Worm (Caenorhabditis elegans) whole organism, L1 larva: ENCODE data around the gene sre-4.

Experiments used
- C16A3.4 ChIP-seq: fragments of 150-350 bp; optimal IDR thresholded peaks from 2 replicates; lab custom pipeline; 2014; ENCODE audit warnings: missing biosample characterization, missing genetic modification characterization
- C34B4.2 ChIP-seq: sonication (generic microtip); optimal IDR thresholded peaks from 2 replicates; lab custom pipeline; 2017; ENCODE audit warnings: mild to moderate bottlenecking, missing genetic modification characterization, missing compliant biosample characterization
- F16B12.6 ChIP-seq: fragments of 150-350 bp; optimal IDR thresholded peaks from 2 replicates; lab custom pipeline; 2014; ENCODE audit warnings: missing biosample characterization, missing genetic modification characterization
- Y116A8C.19 ChIP-seq: sonication (generic microtip); optimal IDR thresholded peaks from 2 replicates; lab custom pipeline; 2016; ENCODE audit warnings: missing compliant biosample characterization, missing genetic modification characterization, borderline replicate concordance
- alr-1 ChIP-seq: fragments of 200-800 bp; sonication (Bioruptor generic); optimal IDR thresholded peaks from 2 replicates; lab custom pipeline; 2018; ENCODE audit warnings: borderline replicate concordance, mild to moderate bottlenecking, missing genetic modification characterization, missing compliant biosample characterization
- ama-1 ChIP-seq: fragments of 150-350 bp; optimal IDR thresholded peaks from 2 replicates; lab custom pipeline; 2014
- ceh-8 ChIP-seq: fragments of 200-800 bp; sonication (Bioruptor generic); optimal IDR thresholded peaks from 2 replicates; lab custom pipeline; 2018; ENCODE audit warnings: mild to moderate bottlenecking, missing genetic modification characterization, moderate library complexity, missing compliant biosample characterization
- ceh-82 ChIP-seq, 3 experiments: fragments of 150-350 bp in 1 of 3; sonication (generic microtip) in 2 of 3; optimal IDR thresholded peaks; 2 replicates each; lab custom pipeline; 2014 to 2017; ENCODE audit warnings: missing biosample characterization in 3 of 3, missing genetic modification characterization in 3 of 3
- dpl-1 ChIP-seq, 3 experiments: fragments of 150-350 bp in 2 of 3; sonication (generic microtip) in 1 of 3; optimal IDR thresholded peaks; 2 replicates each; lab custom pipeline; 2014 to 2017; ENCODE audit warnings: missing biosample characterization in 3 of 3, missing genetic modification characterization in 3 of 3, missing genetic modification reagents in 3 of 3
- dsc-1 ChIP-seq: sonication (generic microtip); optimal IDR thresholded peaks from 2 replicates; lab custom pipeline; 2016; ENCODE audit warnings: mild to moderate bottlenecking, missing genetic modification characterization, missing compliant biosample characterization
- efl-3 ChIP-seq: fragments of 200-800 bp; sonication (Bioruptor generic); optimal IDR thresholded peaks from 2 replicates; lab custom pipeline; 2018; ENCODE audit warnings: mild to moderate bottlenecking, missing genetic modification characterization, missing compliant biosample characterization
- egl-27 ChIP-seq, 2 experiments: fragments of 150-350 bp in 1 of 2; sonication (generic microtip); optimal IDR thresholded peaks; 3 replicates each; lab custom pipeline; 2017 to 2018; ENCODE audit warnings: missing biosample characterization in 2 of 2, missing genetic modification characterization in 2 of 2, missing genetic modification reagents in 2 of 2
- ets-5 ChIP-seq: fragments of 200-800 bp; sonication (Bioruptor generic); IDR thresholded peaks from 2 replicates; pipeline ENCODE4 v1.3.6; 2022; ENCODE audit warnings: missing genetic modification characterization, missing compliant biosample characterization
- fkh-10 ChIP-seq: sonication (generic microtip); optimal IDR thresholded peaks from 2 replicates; lab custom pipeline; 2017; ENCODE audit warnings: missing biosample characterization, missing genetic modification reagents, missing genetic modification characterization
- fkh-4 ChIP-seq: sonication (generic microtip); optimal IDR thresholded peaks from 2 replicates; lab custom pipeline; 2016; ENCODE audit warnings: missing compliant biosample characterization, missing genetic modification characterization, borderline replicate concordance
- fos-1 ChIP-seq: fragments of 150-350 bp; optimal IDR thresholded peaks from 2 replicates; lab custom pipeline; 2014; ENCODE audit warnings: missing biosample characterization, missing genetic modification characterization
- grh-1 ChIP-seq: fragments of 200-800 bp; sonication (Bioruptor generic); IDR thresholded peaks from 2 replicates; pipeline ENCODE4 v1.3.6; 2022; ENCODE audit warnings: missing genetic modification reagents, missing genetic modification characterization, missing compliant biosample characterization
- hlh-4 ChIP-seq: sonication (generic microtip); optimal IDR thresholded peaks from 2 replicates; lab custom pipeline; 2016; ENCODE audit warnings: mild to moderate bottlenecking, missing genetic modification characterization, missing compliant biosample characterization
- hpl-2 ChIP-seq: fragments of 150-350 bp; optimal IDR thresholded peaks from 2 replicates; lab custom pipeline; 2014; ENCODE audit warnings: missing biosample characterization, missing genetic modification reagents, missing genetic modification characterization
- irx-1 ChIP-seq: sonication (generic microtip); optimal IDR thresholded peaks from 2 replicates; lab custom pipeline; 2016; ENCODE audit warnings: missing genetic modification characterization, missing compliant biosample characterization
- isw-1 ChIP-seq: fragments of 200-800 bp; sonication (Bioruptor generic); IDR thresholded peaks from 2 replicates; pipeline ENCODE4 v1.3.6; 2022; ENCODE audit warnings: missing genetic modification characterization, missing compliant biosample characterization
- jun-1 ChIP-seq: fragments of 150-350 bp; optimal IDR thresholded peaks from 2 replicates; lab custom pipeline; 2014; ENCODE audit warnings: missing biosample characterization, missing genetic modification reagents, missing genetic modification characterization
- lin-13 ChIP-seq: fragments of 150-350 bp; optimal IDR thresholded peaks from 2 replicates; lab custom pipeline; 2014; ENCODE audit warnings: missing biosample characterization, missing genetic modification reagents, missing genetic modification characterization
- lin-15B ChIP-seq: fragments of 150-350 bp; sonication (generic microtip); optimal IDR thresholded peaks from 3 replicates; lab custom pipeline; 2014; ENCODE audit warnings: missing biosample characterization, missing genetic modification characterization
- lin-35 ChIP-seq, 2 experiments: fragments of 150-350 bp; optimal IDR thresholded peaks; 2 replicates each; lab custom pipeline; 2014; ENCODE audit warnings: missing biosample characterization in 2 of 2, missing genetic modification characterization in 2 of 2, missing genetic modification reagents in 2 of 2
- mab-9 ChIP-seq: fragments of 200-800 bp; sonication (Bioruptor generic); IDR thresholded peaks from 2 replicates; pipeline ENCODE4 v1.3.6; 2022; ENCODE audit warnings: missing genetic modification reagents, missing genetic modification characterization, missing compliant biosample characterization
- mef-2 ChIP-seq: fragments of 150-350 bp; optimal IDR thresholded peaks from 2 replicates; lab custom pipeline; 2014; ENCODE audit warnings: missing biosample characterization, missing genetic modification characterization
- nhr-11 ChIP-seq: fragments of 150-350 bp; optimal IDR thresholded peaks from 2 replicates; lab custom pipeline; 2014; ENCODE audit warnings: missing biosample characterization, missing genetic modification characterization
- nhr-19 ChIP-seq: fragments of 200-800 bp; sonication (Bioruptor generic); conservative IDR thresholded peaks from 2 replicates; pipeline ENCODE4 v1.3.6; 2022; ENCODE audit warnings: missing genetic modification characterization, missing compliant biosample characterization
- nhr-47 ChIP-seq: sonication (generic microtip); optimal IDR thresholded peaks from 2 replicates; lab custom pipeline; 2016; ENCODE audit warnings: mild to moderate bottlenecking, missing genetic modification characterization, moderate library complexity, missing compliant biosample characterization
- nhr-76 ChIP-seq: sonication (generic microtip); optimal IDR thresholded peaks from 2 replicates; lab custom pipeline; 2017; ENCODE audit warnings: missing biosample characterization, missing genetic modification characterization
- nhr-77 ChIP-seq: fragments of 150-350 bp; optimal IDR thresholded peaks from 2 replicates; lab custom pipeline; 2014; ENCODE audit warnings: missing biosample characterization, missing genetic modification characterization
- nhr-90 ChIP-seq: sonication (generic microtip); optimal IDR thresholded peaks from 2 replicates; lab custom pipeline; 2016; ENCODE audit warnings: mild to moderate bottlenecking, missing genetic modification characterization, missing compliant biosample characterization; ENCODE audit not compliant: poor library complexity
- pag-3 ChIP-seq: sonication (generic microtip); optimal IDR thresholded peaks from 2 replicates; lab custom pipeline; 2017; ENCODE audit warnings: missing genetic modification characterization, mild to moderate bottlenecking, missing compliant biosample characterization, antibody characterized with exemption, borderline replicate concordance; ENCODE audit not compliant: insufficient read depth
- pax-3 ChIP-seq: fragments of 200-800 bp; sonication (Bioruptor generic); optimal IDR thresholded peaks from 2 replicates; lab custom pipeline; 2018; ENCODE audit warnings: mild to moderate bottlenecking, missing genetic modification characterization, moderate library complexity, missing compliant biosample characterization
- pqm-1 ChIP-seq: sonication (generic microtip); optimal IDR thresholded peaks from 3 replicates; lab custom pipeline; 2017; ENCODE audit warnings: missing biosample characterization, missing genetic modification characterization
- skn-1 ChIP-seq: fragments of 150-350 bp; optimal IDR thresholded peaks from 2 replicates; lab custom pipeline; 2014; ENCODE audit warnings: missing biosample characterization, missing genetic modification characterization
- sox-4 ChIP-seq: sonication (generic microtip); optimal IDR thresholded peaks from 2 replicates; lab custom pipeline; 2016; ENCODE audit warnings: missing genetic modification characterization, missing compliant biosample characterization
- sup-37 ChIP-seq: fragments of 200-800 bp; sonication (Bioruptor generic); optimal IDR thresholded peaks from 2 replicates; lab custom pipeline; 2018; ENCODE audit warnings: mild to moderate bottlenecking, missing genetic modification characterization, missing compliant biosample characterization
- swsn-7 ChIP-seq: sonication (generic microtip); optimal IDR thresholded peaks from 2 replicates; lab custom pipeline; 2016; ENCODE audit warnings: missing genetic modification characterization, missing compliant biosample characterization
- tbx-2 ChIP-seq: sonication (generic microtip); optimal IDR thresholded peaks from 2 replicates; lab custom pipeline; 2016; ENCODE audit warnings: missing genetic modification characterization, missing compliant biosample characterization
- tlp-1 ChIP-seq: fragments of 150-350 bp; optimal IDR thresholded peaks from 2 replicates; lab custom pipeline; 2014; ENCODE audit warnings: missing biosample characterization, missing genetic modification characterization
- unc-130 ChIP-seq: fragments of 150-350 bp; optimal IDR thresholded peaks from 2 replicates; lab custom pipeline; 2017; ENCODE audit warnings: missing biosample characterization, missing genetic modification characterization, inconsistent platforms
- unc-62 ChIP-seq: fragments of 150-350 bp; optimal IDR thresholded peaks from 2 replicates; lab custom pipeline; 2014; ENCODE audit warnings: missing biosample characterization, missing genetic modification reagents, missing genetic modification characterization
- unc-86 ChIP-seq: sonication (generic microtip); optimal IDR thresholded peaks from 2 replicates; lab custom pipeline; 2016; ENCODE audit warnings: missing genetic modification characterization, missing compliant biosample characterization
- vab-15 ChIP-seq: sonication (generic microtip); optimal IDR thresholded peaks from 2 replicates; lab custom pipeline; 2017; ENCODE audit warnings: missing genotype, mild to moderate bottlenecking, missing genetic modification characterization, missing compliant biosample characterization
- zag-1 ChIP-seq: fragments of 150-350 bp; optimal IDR thresholded peaks from 2 replicates; lab custom pipeline; 2014; ENCODE audit warnings: missing biosample characterization, missing genetic modification characterization
- zip-4 ChIP-seq: fragments of 200-800 bp; sonication (Bioruptor generic); optimal IDR thresholded peaks from 2 replicates; lab custom pipeline; 2018; ENCODE audit warnings: mild to moderate bottlenecking, missing genetic modification characterization, moderate library complexity, missing compliant biosample characterization
- ztf-11 ChIP-seq, 2 experiments: sonication (generic microtip); optimal IDR thresholded peaks; 2 replicates each; lab custom pipeline; 2016 to 2017; ENCODE audit warnings: missing genetic modification characterization in 2 of 2, missing biosample characterization in 1 of 2, missing compliant biosample characterization in 1 of 2

The sre-4 gene

ce11 chrIV:9778016-9778415, 6.6 kb downstream of the sre-4 start, which contains the start of gene T13F2.6:
Gene T13F2.6, plus strand, starts transcription at chrIV:9778321.
- TF ChIP-seq nhr-47 (tag; lab: Kevin White, UChicago) = no peak
- no peak for TF ChIP-seq jun-1 (tag; lab: Kevin White, UChicago)
- no peak for TF ChIP-seq swsn-7 (tag; lab: Kevin White, UChicago)
- no peak for TF ChIP-seq lin-15B (tag; lab: Kevin White, UChicago)
- TF ChIP-seq hpl-2 (GFP tag; lab: Kevin White, UChicago) = no peak
- TF ChIP-seq isw-1 (GFP tag; lab: Robert Waterston, UW) = no peak
- TF ChIP-seq fkh-4 (tag; lab: Kevin White, UChicago) = no peak
- TF ChIP-seq nhr-90 = no peak
- TF ChIP-seq, all 84 proteins: peak for 0

DNA sequence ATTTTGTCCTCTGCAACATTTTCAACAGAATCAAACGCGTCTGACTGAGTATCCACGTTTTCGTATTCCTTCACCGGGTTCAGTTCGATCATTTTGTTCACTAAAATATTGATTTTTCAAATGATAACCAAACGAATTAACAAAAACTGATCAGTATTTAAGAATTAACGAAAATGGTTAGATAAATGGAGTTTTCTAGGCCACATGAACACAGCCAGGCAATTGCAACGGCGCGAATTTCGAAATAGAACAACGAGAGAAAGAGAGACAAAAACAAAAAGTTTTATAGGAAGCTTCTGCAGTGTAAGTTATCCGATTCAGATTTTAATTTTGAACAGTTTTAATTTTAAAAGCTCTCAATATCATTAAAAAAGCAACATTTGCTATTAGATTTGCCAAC, 7.1 kb downstream of the sre-4 start, which contains the start of gene sna-2:
Gene sna-2, minus strand, starts transcription at position 100 of the 400 bp plus-strand sequence.
- no peak for TF ChIP-seq C34B4.2 (tag; lab: Kevin White, UChicago)
- no peak for TF ChIP-seq lin-13 (GFP tag; lab: Kevin White, UChicago)
- TF ChIP-seq unc-62 (GFP tag; lab: Kevin White, UChicago) = no peak
- no peak for TF ChIP-seq vab-15
- peak; percentile 35 for TF ChIP-seq swsn-7 (tag; lab: Kevin White, UChicago)
- peak; percentile 87 to 95 (median 91) for TF ChIP-seq dpl-1 (GFP tag; optimal IDR thresholded peaks at IDR 0.05; lab: Kevin White, UChicago)
- TF ChIP-seq fos-1 = peak; percentile 30
- no peak for TF ChIP-seq tlp-1 (tag; lab: Kevin White, UChicago)
- no peak for TF ChIP-seq Y116A8C.19
- TF ChIP-seq ama-1 = no peak
- peak; percentile 33; the same call in 1 of the 2 replicates for TF ChIP-seq isw-1 (GFP tag; lab: Robert Waterston, UW)
- no peak for TF ChIP-seq ceh-8 (GFP tag; lab: Kevin White, UChicago)
- peak; percentile 51 for TF ChIP-seq irx-1 (tag; lab: Kevin White, UChicago)
- TF ChIP-seq sup-37 (GFP tag; lab: Kevin White, UChicago) = no peak
- TF ChIP-seq mab-9 = no peak
- peak; percentile 93 to 96 for TF ChIP-seq lin-35 (GFP tag; optimal IDR thresholded peaks at IDR 0.05; lab: Kevin White, UChicago)
- TF ChIP-seq alr-1 = no peak
- no peak for TF ChIP-seq zip-4
- TF ChIP-seq grh-1 = no peak
- TF ChIP-seq pqm-1 (tag; lab: Kevin White, UChicago) = no peak
- no peak for TF ChIP-seq hlh-4 (tag; lab: Kevin White, UChicago)
- TF ChIP-seq C16A3.4 = peak; percentile 65
- no peak for TF ChIP-seq egl-27 (tag; optimal IDR thresholded peaks at IDR 0.05; lab: Kevin White, UChicago)
- TF ChIP-seq nhr-76 (tag; lab: Kevin White, UChicago) = no peak
- TF ChIP-seq dsc-1 (tag; lab: Kevin White, UChicago) = peak; percentile 30
- TF ChIP-seq nhr-90 = peak; percentile 33
- TF ChIP-seq nhr-11 (tag; lab: Kevin White, UChicago) = no peak
- TF ChIP-seq ceh-82 (tag; optimal IDR thresholded peaks at IDR 0.05; lab: Kevin White, UChicago) = peak in 2 of 3 experiments; percentile 7 to 44
- no peak for TF ChIP-seq nhr-77
- TF ChIP-seq unc-130 (tag; lab: Kevin White, UChicago) = no peak
- TF ChIP-seq pag-3 (tag; lab: Kevin White, UChicago) = no peak
- TF ChIP-seq nhr-19 (GFP tag; lab: Robert Waterston, UW) = no peak
- peak; percentile 66 for TF ChIP-seq pax-3 (tag; lab: Kevin White, UChicago)
- TF ChIP-seq ztf-11 (tag; optimal IDR thresholded peaks at IDR 0.05; lab: Kevin White, UChicago) = peak in 1 of 2 experiments; percentile 43
- no peak for TF ChIP-seq sox-4 (tag; lab: Kevin White, UChicago)
- peak; percentile 54 for TF ChIP-seq tbx-2 (tag; lab: Kevin White, UChicago)
- no peak for TF ChIP-seq fkh-10 (GFP tag; lab: Kevin White, UChicago)
- peak; percentile 72 for TF ChIP-seq skn-1 (tag; lab: Kevin White, UChicago)
- TF ChIP-seq mef-2 = no peak
- no peak for TF ChIP-seq F16B12.6
- no peak for TF ChIP-seq efl-3
- no peak for TF ChIP-seq zag-1
- no peak for TF ChIP-seq ets-5 (GFP tag; lab: Robert Waterston, UW)
- no peak for TF ChIP-seq jun-1 (tag; lab: Kevin White, UChicago)
- TF ChIP-seq unc-86 (tag; lab: Kevin White, UChicago) = no peak
- TF ChIP-seq hpl-2 (GFP tag; lab: Kevin White, UChicago) = no peak
- peak; percentile 59 for TF ChIP-seq nhr-47 (tag; lab: Kevin White, UChicago)
